Fruit fly (Drosophila melanogaster) whole organism, larva: Measurements from ENCODE around the gene RpL8.

Source experiments
- noc ChIP-seq: fragments of 200-800 bp; sonication (Bioruptor generic); optimal IDR thresholded peaks from 3 replicates; lab custom pipeline; 2019; ENCODE audit warnings: missing biosample characterization, mild to moderate bottlenecking, missing genetic modification characterization, moderate library complexity

The RpL8 gene

DNA sequence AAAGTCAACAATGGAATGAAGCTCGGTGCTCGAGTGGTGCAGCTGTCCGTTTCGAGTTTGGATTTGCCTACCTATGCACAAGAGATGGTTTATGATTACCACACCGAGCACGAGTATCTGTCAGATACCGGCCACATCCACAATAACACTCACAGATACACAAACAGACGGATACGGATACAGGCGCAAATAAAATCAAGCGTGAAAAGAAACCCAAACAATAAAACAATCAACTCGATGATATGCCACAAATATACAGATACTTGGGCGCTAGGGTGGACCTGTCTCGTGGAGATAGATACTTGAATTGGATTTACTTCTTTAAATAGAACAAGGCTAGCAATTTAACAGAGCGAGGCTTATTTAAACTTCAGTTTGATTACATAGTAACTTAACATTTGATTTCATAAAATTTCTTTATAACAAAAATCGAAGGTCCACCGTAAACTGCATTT is 17.0 kb upstream of the RpL8 start:
- peak; percentile 20 for TF ChIP-seq noc (tag; lab: Kevin White, UChicago)

- TF ChIP-seq noc (tag; lab: Kevin White, UChicago): peak; percentile 48
These were observed 15.3 kb upstream of the RpL8 start for dm6 chr3L:2571975-2572374.

dm6 chr3L:2572907-2573591 is 14.2 kb upstream of the RpL8 start:
- TF ChIP-seq noc (tag; lab: Kevin White, UChicago): peak; percentile 86

DNA sequence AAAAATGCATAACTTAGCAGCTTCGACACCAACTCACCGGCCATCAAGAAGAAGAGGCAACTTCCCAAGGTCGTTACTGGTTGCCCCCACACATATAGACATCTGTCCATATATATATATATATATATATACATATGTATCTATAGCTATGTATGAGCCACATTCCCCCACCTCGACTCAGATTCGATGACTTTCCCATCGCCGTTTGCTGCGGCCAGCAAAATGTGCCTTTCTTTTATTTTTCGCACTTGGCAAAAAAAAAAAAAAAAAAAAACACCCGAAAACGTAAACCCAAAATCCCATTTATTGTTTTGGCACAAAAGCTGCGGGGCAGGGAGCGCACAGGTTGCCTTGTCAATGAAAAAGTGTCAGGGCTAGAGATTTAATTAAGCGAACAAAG is 12.5 kb upstream of the RpL8 start:
- no peak for TF ChIP-seq noc (tag; lab: Kevin White, UChicago)

DNA sequence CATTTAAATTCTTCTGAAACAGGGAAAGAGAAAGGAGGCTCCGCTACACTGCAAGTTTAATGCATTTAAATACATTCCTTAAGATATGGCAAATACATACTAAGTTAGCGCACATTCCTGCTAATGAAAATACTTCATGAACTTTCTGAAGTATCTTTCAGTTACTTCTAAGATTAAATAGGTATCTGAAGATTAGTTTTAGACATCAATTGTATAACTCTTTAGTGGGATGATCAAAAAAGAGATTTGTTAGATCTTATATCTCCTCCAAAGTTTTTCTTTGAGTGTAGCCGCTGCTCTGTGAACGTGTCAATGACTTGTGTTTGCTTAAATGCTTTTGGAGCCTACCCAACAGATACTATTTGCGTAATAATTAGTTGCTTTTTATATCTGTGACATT is 12.0 kb upstream of the RpL8 start:
- TF ChIP-seq noc (tag; lab: Kevin White, UChicago): peak; percentile 69

- TF ChIP-seq noc (tag; lab: Kevin White, UChicago): no peak
These were observed 10.0 kb upstream of the RpL8 start for dm6 chr3L:2577096-2577831.

DNA sequence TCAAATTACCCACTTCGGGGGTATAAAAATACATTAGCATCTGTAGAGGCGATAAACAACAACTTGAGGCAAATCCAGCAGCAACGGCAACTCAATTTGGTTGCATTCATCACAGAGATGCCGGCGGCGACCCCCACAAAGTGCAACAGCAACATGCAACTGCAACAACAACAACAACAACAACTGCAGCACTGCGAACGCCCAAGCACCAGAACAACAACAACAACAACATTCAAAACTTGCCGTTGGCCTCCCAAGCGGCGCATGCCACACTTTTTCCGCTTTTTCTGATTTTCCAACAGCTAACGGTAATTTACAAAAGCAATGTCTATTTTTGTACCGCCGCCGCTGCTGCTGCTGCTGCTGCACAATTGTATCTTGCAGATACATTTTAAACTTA is 8.9 kb upstream of the RpL8 start:
- no peak for TF ChIP-seq noc (tag; lab: Kevin White, UChicago)

DNA sequence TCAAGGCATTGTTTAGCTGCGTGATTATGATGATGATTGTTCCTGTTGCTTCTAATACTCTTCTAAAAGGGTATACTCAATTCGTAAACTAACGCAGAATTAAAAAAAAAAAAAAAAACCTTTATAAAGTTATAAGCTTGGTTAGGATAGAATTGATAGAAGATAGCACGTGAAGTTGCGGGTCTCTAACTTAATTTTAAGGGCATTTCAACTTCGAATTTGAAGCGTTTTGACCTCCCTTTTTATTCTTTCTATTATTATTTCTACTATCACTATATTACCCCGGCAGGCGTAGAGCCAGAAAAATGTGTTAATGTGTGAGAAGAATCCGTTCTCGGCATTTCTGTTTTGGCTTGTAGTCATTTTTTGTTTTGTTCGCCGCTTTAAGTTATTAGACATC is 8.5 kb upstream of the RpL8 start:
- TF ChIP-seq noc (tag; lab: Kevin White, UChicago): peak; percentile 84

- TF ChIP-seq noc (tag; lab: Kevin White, UChicago): no peak
These were observed 7.6 kb upstream of the RpL8 start for dm6 chr3L:2579557-2580224.

DNA sequence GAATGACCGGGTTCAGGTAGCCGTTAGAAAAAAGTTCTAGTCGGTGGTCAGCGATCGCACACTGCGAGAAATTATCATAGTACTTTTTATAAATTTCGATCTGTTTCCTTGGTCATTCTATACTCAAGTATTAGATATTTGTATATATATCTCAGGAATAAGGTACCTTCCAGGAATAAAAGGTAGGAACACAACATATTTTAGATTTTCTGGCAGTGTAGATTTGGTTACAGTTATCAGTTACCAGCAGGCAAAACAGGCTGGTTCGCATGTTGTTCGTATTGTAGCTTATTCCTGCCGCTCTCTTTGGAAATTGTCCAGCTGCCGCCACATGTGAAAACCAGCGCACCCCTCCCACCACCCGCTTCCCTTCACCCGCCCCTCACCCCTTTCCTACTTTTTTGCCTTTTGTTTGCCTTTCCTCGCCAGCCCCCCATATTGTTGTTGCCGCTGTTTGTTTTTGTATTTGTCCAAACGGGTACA is 5.9 kb upstream of the RpL8 start:
- TF ChIP-seq noc (tag; lab: Kevin White, UChicago): peak; percentile 86

- TF ChIP-seq noc (tag; lab: Kevin White, UChicago): peak; percentile 15
These were observed 5.4 kb upstream of the RpL8 start for dm6 chr3L:2581857-2582256.

- no peak for TF ChIP-seq noc (tag; lab: Kevin White, UChicago)
These were observed 5.0 kb upstream of the RpL8 start for dm6 chr3L:2582290-2582689.

dm6 chr3L:2582753-2583536 is 4.3 kb upstream of the RpL8 start:
- TF ChIP-seq noc (tag; lab: Kevin White, UChicago): no peak

DNA sequence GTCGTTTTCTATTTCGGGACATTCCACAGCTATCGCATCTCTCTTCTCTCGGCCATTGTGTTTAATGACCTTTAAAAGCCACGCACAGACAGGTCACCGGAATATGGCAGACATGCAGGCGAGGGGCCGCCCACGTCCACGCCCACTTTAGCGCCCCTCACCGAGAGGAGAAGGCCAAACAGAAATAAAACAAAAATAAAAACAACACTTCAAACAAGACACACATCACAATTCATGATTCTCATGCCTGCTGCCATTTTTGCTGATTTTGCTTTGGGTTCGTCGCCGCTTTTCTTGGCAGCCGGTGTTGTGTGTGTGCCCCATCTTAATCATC is 3.8 kb upstream of the RpL8 start:
- no peak for TF ChIP-seq noc (tag; lab: Kevin White, UChicago)

- TF ChIP-seq noc (tag; lab: Kevin White, UChicago): peak; percentile 76
These were observed 3.0 kb upstream of the RpL8 start for dm6 chr3L:2584119-2584805.
